Worm (Caenorhabditis elegans) whole organism, L1 larva: ENCODE measurements around the gene ZK1290.7.

Source experiments
- C16A3.4 ChIP-seq: fragments of 150-350 bp; optimal IDR thresholded peaks from 2 replicates; lab custom pipeline; 2014; ENCODE audit warnings: missing biosample characterization, missing genetic modification characterization
- C34B4.2 ChIP-seq: sonication (generic microtip); optimal IDR thresholded peaks from 2 replicates; lab custom pipeline; 2017; ENCODE audit warnings: mild to moderate bottlenecking, missing genetic modification characterization, missing compliant biosample characterization
- Y116A8C.19 ChIP-seq: sonication (generic microtip); optimal IDR thresholded peaks from 2 replicates; lab custom pipeline; 2016; ENCODE audit warnings: missing compliant biosample characterization, missing genetic modification characterization, borderline replicate concordance
- aha-1 ChIP-seq: fragments of 150-350 bp; optimal IDR thresholded peaks from 2 replicates; lab custom pipeline; 2014; ENCODE audit warnings: missing biosample characterization, missing genetic modification characterization
- alr-1 ChIP-seq: fragments of 200-800 bp; sonication (Bioruptor generic); optimal IDR thresholded peaks from 2 replicates; lab custom pipeline; 2018; ENCODE audit warnings: borderline replicate concordance, mild to moderate bottlenecking, missing genetic modification characterization, missing compliant biosample characterization
- ama-1 ChIP-seq: fragments of 150-350 bp; optimal IDR thresholded peaks from 2 replicates; lab custom pipeline; 2014
- blmp-1 ChIP-seq: fragments of 150-350 bp; optimal IDR thresholded peaks from 2 replicates; lab custom pipeline; 2014; ENCODE audit warnings: missing biosample characterization, missing genetic modification characterization
- ceh-82 ChIP-seq, 3 experiments: fragments of 150-350 bp in 1 of 3; sonication (generic microtip) in 2 of 3; optimal IDR thresholded peaks; 2 replicates each; lab custom pipeline; 2014 to 2017; ENCODE audit warnings: missing biosample characterization in 3 of 3, missing genetic modification characterization in 3 of 3
- ceh-88 ChIP-seq: fragments of 200-800 bp; sonication (Bioruptor generic); IDR thresholded peaks from 2 replicates; pipeline ENCODE4 v1.3.6; 2022; ENCODE audit warnings: missing genetic modification characterization, missing compliant biosample characterization
- ces-1 ChIP-seq: fragments of 150-350 bp; optimal IDR thresholded peaks from 2 replicates; lab custom pipeline; 2014; ENCODE audit warnings: missing biosample characterization, missing genetic modification reagents, missing genetic modification characterization
- dsc-1 ChIP-seq: sonication (generic microtip); optimal IDR thresholded peaks from 2 replicates; lab custom pipeline; 2016; ENCODE audit warnings: mild to moderate bottlenecking, missing genetic modification characterization, missing compliant biosample characterization
- efl-1 ChIP-seq, 4 experiments: fragments of 150-350 bp; optimal IDR thresholded peaks in 3 of 4; peaks in 1 of 4; 1 replicate in 1 of 4; 2 replicates in 3 of 4; lab custom pipeline; 2014; ENCODE audit warnings: missing biosample characterization in 2 of 4, missing genetic modification characterization in 2 of 4, missing genetic modification reagents in 2 of 4
- efl-3 ChIP-seq: fragments of 200-800 bp; sonication (Bioruptor generic); optimal IDR thresholded peaks from 2 replicates; lab custom pipeline; 2018; ENCODE audit warnings: mild to moderate bottlenecking, missing genetic modification characterization, missing compliant biosample characterization
- elt-2 ChIP-seq: sonication (generic microtip); optimal IDR thresholded peaks from 2 replicates; lab custom pipeline; 2016; ENCODE audit warnings: missing genetic modification characterization, mild to moderate bottlenecking, inconsistent platforms, missing compliant biosample characterization, missing genetic modification reagents
- fkh-10 ChIP-seq: sonication (generic microtip); optimal IDR thresholded peaks from 2 replicates; lab custom pipeline; 2017; ENCODE audit warnings: missing biosample characterization, missing genetic modification reagents, missing genetic modification characterization
- fkh-4 ChIP-seq: sonication (generic microtip); optimal IDR thresholded peaks from 2 replicates; lab custom pipeline; 2016; ENCODE audit warnings: missing compliant biosample characterization, missing genetic modification characterization, borderline replicate concordance
- hlh-17 ChIP-seq: fragments of 200-800 bp; sonication (Bioruptor generic); optimal IDR thresholded peaks from 2 replicates; lab custom pipeline; 2018; ENCODE audit warnings: missing genetic modification characterization, mild to moderate bottlenecking, missing compliant biosample characterization, moderate library complexity, borderline replicate concordance
- irx-1 ChIP-seq: sonication (generic microtip); optimal IDR thresholded peaks from 2 replicates; lab custom pipeline; 2016; ENCODE audit warnings: missing genetic modification characterization, missing compliant biosample characterization
- lin-14 ChIP-seq: fragments of 200-800 bp; sonication (Bioruptor generic); optimal IDR thresholded peaks from 2 replicates; lab custom pipeline; 2018; ENCODE audit warnings: mild to moderate bottlenecking, missing genetic modification characterization, moderate library complexity, missing compliant biosample characterization
- lsy-2 ChIP-seq, 2 experiments: fragments of 150-350 bp; optimal IDR thresholded peaks; 2 replicates each; lab custom pipeline; 2014; ENCODE audit warnings: missing biosample characterization in 2 of 2, missing genetic modification characterization in 2 of 2
- mef-2 ChIP-seq: fragments of 150-350 bp; optimal IDR thresholded peaks from 2 replicates; lab custom pipeline; 2014; ENCODE audit warnings: missing biosample characterization, missing genetic modification characterization
- mep-1 ChIP-seq: fragments of 150-350 bp; optimal IDR thresholded peaks from 2 replicates; lab custom pipeline; 2014; ENCODE audit warnings: missing biosample characterization, missing genetic modification characterization
- nhr-11 ChIP-seq: fragments of 150-350 bp; optimal IDR thresholded peaks from 2 replicates; lab custom pipeline; 2014; ENCODE audit warnings: missing biosample characterization, missing genetic modification characterization
- nhr-12 ChIP-seq: sonication (generic microtip); optimal IDR thresholded peaks from 2 replicates; lab custom pipeline; 2017; ENCODE audit warnings: missing biosample characterization, missing genetic modification characterization
- nhr-19 ChIP-seq: fragments of 200-800 bp; sonication (Bioruptor generic); conservative IDR thresholded peaks from 2 replicates; pipeline ENCODE4 v1.3.6; 2022; ENCODE audit warnings: missing genetic modification characterization, missing compliant biosample characterization
- nhr-237 ChIP-seq: fragments of 150-350 bp; optimal IDR thresholded peaks from 2 replicates; lab custom pipeline; 2014; ENCODE audit warnings: missing biosample characterization, missing genetic modification characterization
- pag-3 ChIP-seq: sonication (generic microtip); optimal IDR thresholded peaks from 2 replicates; lab custom pipeline; 2017; ENCODE audit warnings: missing genetic modification characterization, mild to moderate bottlenecking, missing compliant biosample characterization, antibody characterized with exemption, borderline replicate concordance; ENCODE audit not compliant: insufficient read depth
- pax-3 ChIP-seq: fragments of 200-800 bp; sonication (Bioruptor generic); optimal IDR thresholded peaks from 2 replicates; lab custom pipeline; 2018; ENCODE audit warnings: mild to moderate bottlenecking, missing genetic modification characterization, moderate library complexity, missing compliant biosample characterization
- rnt-1 ChIP-seq: sonication (generic microtip); optimal IDR thresholded peaks from 2 replicates; lab custom pipeline; 2016; ENCODE audit warnings: mild to moderate bottlenecking, missing genetic modification characterization, moderate library complexity, missing compliant biosample characterization
- skn-1 ChIP-seq: fragments of 150-350 bp; optimal IDR thresholded peaks from 2 replicates; lab custom pipeline; 2014; ENCODE audit warnings: missing biosample characterization, missing genetic modification characterization
- sox-4 ChIP-seq: sonication (generic microtip); optimal IDR thresholded peaks from 2 replicates; lab custom pipeline; 2016; ENCODE audit warnings: missing genetic modification characterization, missing compliant biosample characterization
- sptf-1 ChIP-seq: fragments of 150-350 bp; optimal IDR thresholded peaks from 2 replicates; lab custom pipeline; 2014; ENCODE audit warnings: missing biosample characterization, missing genetic modification characterization
- swsn-7 ChIP-seq: sonication (generic microtip); optimal IDR thresholded peaks from 2 replicates; lab custom pipeline; 2016; ENCODE audit warnings: missing genetic modification characterization, missing compliant biosample characterization
- tlp-1 ChIP-seq: fragments of 150-350 bp; optimal IDR thresholded peaks from 2 replicates; lab custom pipeline; 2014; ENCODE audit warnings: missing biosample characterization, missing genetic modification characterization
- unc-130 ChIP-seq: fragments of 150-350 bp; optimal IDR thresholded peaks from 2 replicates; lab custom pipeline; 2017; ENCODE audit warnings: missing biosample characterization, missing genetic modification characterization, inconsistent platforms
- unc-30 ChIP-seq: sonication (generic microtip); optimal IDR thresholded peaks from 2 replicates; lab custom pipeline; 2017; ENCODE audit warnings: missing biosample characterization, missing genetic modification characterization
- unc-98 ChIP-seq: fragments of 200-800 bp; sonication (Bioruptor generic); IDR thresholded peaks from 2 replicates; pipeline ENCODE4 v1.3.6; 2022; ENCODE audit warnings: missing genetic modification characterization, missing compliant biosample characterization
- zip-4 ChIP-seq: fragments of 200-800 bp; sonication (Bioruptor generic); optimal IDR thresholded peaks from 2 replicates; lab custom pipeline; 2018; ENCODE audit warnings: mild to moderate bottlenecking, missing genetic modification characterization, moderate library complexity, missing compliant biosample characterization
- ztf-11 ChIP-seq, 2 experiments: sonication (generic microtip); optimal IDR thresholded peaks; 2 replicates each; lab custom pipeline; 2016 to 2017; ENCODE audit warnings: missing genetic modification characterization in 2 of 2, missing biosample characterization in 1 of 2, missing compliant biosample characterization in 1 of 2

The ZK1290.7 gene

ce11 chrII:7525458-7525857, at the start of gene ZK1290.7, which contains the start of gene rnh-1.1:
TSS of gene ZK1290.7 (minus strand) at chrII:7525558.
TSS of gene rnh-1.1 (plus strand) at chrII:7525738.
- TF ChIP-seq tlp-1 (tag; lab: Kevin White, UChicago): no peak
- TF ChIP-seq sptf-1 (tag; lab: Kevin White, UChicago): no peak
- TF ChIP-seq alr-1 (tag; lab: Kevin White, UChicago): no peak
- TF ChIP-seq, all 84 proteins: peak for 0

- no peak for TF ChIP-seq aha-1 (tag; lab: Kevin White, UChicago)
- no peak for TF ChIP-seq mep-1 (tag; lab: Kevin White, UChicago)
- no peak for TF ChIP-seq ama-1
- no peak for TF ChIP-seq efl-1 (optimal IDR thresholded peaks at IDR 0.05; lab: Kevin White, UChicago)
- no peak for TF ChIP-seq efl-1 (GFP tag; optimal IDR thresholded peaks at IDR 0.05 in 1 of 2; lab: Kevin White, UChicago)
- TF ChIP-seq swsn-7 (tag; lab: Kevin White, UChicago): no peak
- TF ChIP-seq Y116A8C.19 (tag; lab: Kevin White, UChicago): no peak
- TF ChIP-seq unc-30 (tag; lab: Kevin White, UChicago): no peak
- TF ChIP-seq hlh-17 (GFP tag; lab: Kevin White, UChicago): no peak
- no peak for TF ChIP-seq blmp-1 (tag; lab: Kevin White, UChicago)
- no peak for TF ChIP-seq rnt-1 (tag; lab: Kevin White, UChicago)
- no peak for TF ChIP-seq lsy-2 (tag; optimal IDR thresholded peaks at IDR 0.05; lab: Kevin White, UChicago)
- TF ChIP-seq nhr-11: no peak
- TF ChIP-seq dsc-1: no peak
- no peak for TF ChIP-seq alr-1 (tag; lab: Kevin White, UChicago)
- no peak for TF ChIP-seq mef-2 (tag; lab: Kevin White, UChicago)
- no peak for TF ChIP-seq unc-130
- TF ChIP-seq, all 84 proteins: peak for 0
These were observed 48.8 kb upstream of the ZK1290.7 start, which contains the start of gene F35D2.2 for ce11 chrII:7574143-7574542. TSS of gene F35D2.2 (plus strand) at chrII:7574443.

ce11 chrII:7570820-7571219, 45.5 kb upstream of the ZK1290.7 start:
- no peak for TF ChIP-seq efl-3 (GFP tag; lab: Kevin White, UChicago)
- TF ChIP-seq irx-1 (tag; lab: Kevin White, UChicago): no peak
- TF ChIP-seq nhr-12: no peak
- no peak for TF ChIP-seq zip-4 (GFP tag; lab: Kevin White, UChicago)
- peak; percentile 8 for TF ChIP-seq lin-14

ce11 chrII:7570305-7570704, 44.9 kb upstream of the ZK1290.7 start, which contains the start of gene F35D2.3:
TSS of gene F35D2.3 (plus strand) at chrII:7570605.
- no peak for TF ChIP-seq swsn-7 (tag; lab: Kevin White, UChicago)
- no peak for TF ChIP-seq unc-30 (tag; lab: Kevin White, UChicago)
- TF ChIP-seq sox-4 (tag; lab: Kevin White, UChicago): no peak
- TF ChIP-seq unc-98 (GFP tag; lab: Robert Waterston, UW): no peak
- no peak for TF ChIP-seq C16A3.4 (tag; lab: Kevin White, UChicago)
- TF ChIP-seq fkh-10 (GFP tag; lab: Kevin White, UChicago): no peak
- TF ChIP-seq nhr-237 (tag; lab: Kevin White, UChicago): no peak
- TF ChIP-seq ceh-88 (GFP tag; lab: Robert Waterston, UW): no peak
- TF ChIP-seq pag-3 (tag; lab: Kevin White, UChicago): no peak
- no peak for TF ChIP-seq ztf-11 (tag; optimal IDR thresholded peaks at IDR 0.05; lab: Kevin White, UChicago)
- TF ChIP-seq ceh-82 (tag; optimal IDR thresholded peaks at IDR 0.05; lab: Kevin White, UChicago): no peak
- TF ChIP-seq C34B4.2 (tag; lab: Kevin White, UChicago): no peak
- TF ChIP-seq pax-3: no peak
- no peak for TF ChIP-seq fkh-4 (tag; lab: Kevin White, UChicago)
- no peak for TF ChIP-seq mef-2 (tag; lab: Kevin White, UChicago)
- TF ChIP-seq ces-1: no peak
- TF ChIP-seq nhr-19 (GFP tag; lab: Robert Waterston, UW): no peak
- TF ChIP-seq elt-2 (tag; lab: Kevin White, UChicago): no peak
- no peak for TF ChIP-seq lsy-2 (tag; optimal IDR thresholded peaks at IDR 0.05; lab: Kevin White, UChicago)
- no peak for TF ChIP-seq skn-1 (tag; lab: Kevin White, UChicago)
